Fruit fly (Drosophila melanogaster) whole organism, embryonic: Measurements from ENCODE around the gene Acat2.

ENCODE experiments used
- Atf6 ChIP-seq: fragments of 200-800 bp; sonication (Bioruptor generic); IDR thresholded peaks from 2 replicates; pipeline ENCODE4 v1.3.6; 2022; ENCODE audit warnings: missing biosample characterization, missing genetic modification characterization
- B-H2 ChIP-seq: fragments of 200-800 bp; sonication (Bioruptor generic); optimal IDR thresholded peaks from 2 replicates; lab custom pipeline; 2018; ENCODE audit warnings: missing biosample characterization, mild to moderate bottlenecking, missing genetic modification characterization
- CG10267 ChIP-seq: fragments of 200-800 bp; sonication (Bioruptor generic); optimal IDR thresholded peaks from 2 replicates; lab custom pipeline; 2018; ENCODE audit warnings: missing biosample characterization, mild to moderate bottlenecking, missing genetic modification characterization, moderate library complexity
- CG11398 ChIP-seq: fragments of 200-800 bp; sonication (Bioruptor generic); optimal IDR thresholded peaks from 2 replicates; lab custom pipeline; 2016; ENCODE audit warnings: missing biosample characterization, missing genetic modification characterization
- CG12299 ChIP-seq: fragments of 200-800 bp; sonication (Bioruptor generic); optimal IDR thresholded peaks from 2 replicates; lab custom pipeline; 2018; ENCODE audit warnings: missing biosample characterization, mild to moderate bottlenecking, missing genetic modification characterization
- CG14667 ChIP-seq: fragments of 200-800 bp; sonication (Bioruptor generic); IDR thresholded peaks from 2 replicates; pipeline ENCODE4 v1.3.6; 2022; ENCODE audit warnings: missing biosample characterization, missing genetic modification characterization
- CG17328 ChIP-seq: fragments of 200-800 bp; sonication (Bioruptor generic); IDR thresholded peaks from 2 replicates; pipeline ENCODE4 v1.3.6; 2022; ENCODE audit warnings: missing biosample characterization, missing genetic modification characterization
- CG1832 ChIP-seq: fragments of 200-800 bp; sonication (Bioruptor generic); optimal IDR thresholded peaks from 2 replicates; lab custom pipeline; 2017; ENCODE audit warnings: missing biosample characterization, mild to moderate bottlenecking, missing genetic modification characterization, inconsistent platforms
- CG18599 ChIP-seq: fragments of 200-800 bp; sonication (Bioruptor generic); optimal IDR thresholded peaks from 3 replicates; lab custom pipeline; 2017; ENCODE audit warnings: missing biosample characterization, missing genetic modification characterization, mild to moderate bottlenecking, moderate library complexity, missing genetic modification reagents
- CG2875 ChIP-seq: fragments of 200-800 bp; sonication (Bioruptor generic); optimal IDR thresholded peaks from 2 replicates; lab custom pipeline; 2017; ENCODE audit warnings: missing biosample characterization, mild to moderate bottlenecking, missing genetic modification characterization, missing genetic modification reagents
- CG2889 ChIP-seq: fragments of 200-800 bp; sonication (Bioruptor generic); IDR thresholded peaks from 3 replicates; pipeline ENCODE4 v1.3.6; 2022; ENCODE audit warnings: missing biosample characterization, missing genetic modification characterization
- CG3407 ChIP-seq: fragments of 200-800 bp; sonication (Bioruptor generic); optimal IDR thresholded peaks from 2 replicates; lab custom pipeline; 2018; ENCODE audit warnings: missing biosample characterization, mild to moderate bottlenecking, missing genetic modification characterization
- CG4282 ChIP-seq: fragments of 200-800 bp; sonication (Bioruptor generic); optimal IDR thresholded peaks from 2 replicates; lab custom pipeline; 2016; ENCODE audit warnings: missing biosample characterization, missing genetic modification characterization
- CG4360 ChIP-seq: fragments of 200-800 bp; sonication (Bioruptor generic); IDR thresholded peaks from 2 replicates; pipeline ENCODE4 v1.3.6; 2022; ENCODE audit warnings: missing biosample characterization, missing genetic modification characterization
- CG43689 ChIP-seq: fragments of 200-800 bp; sonication (Bioruptor generic); IDR thresholded peaks from 2 replicates; pipeline ENCODE4 v1.3.6; 2022; ENCODE audit warnings: missing biosample characterization, missing genetic modification characterization
- CG4404 ChIP-seq: fragments of 200-800 bp; sonication (Bioruptor generic); IDR thresholded peaks from 2 replicates; pipeline ENCODE4 v1.3.6; 2022; ENCODE audit warnings: missing biosample characterization, missing genetic modification characterization
- CG4424 ChIP-seq: fragments of 200-800 bp; sonication (Bioruptor generic); optimal IDR thresholded peaks from 3 replicates; lab custom pipeline; 2016; ENCODE audit warnings: missing biosample characterization, missing genetic modification characterization
- CG7271 ChIP-seq: fragments of 200-800 bp; sonication (Bioruptor generic); optimal IDR thresholded peaks from 2 replicates; lab custom pipeline; 2018; ENCODE audit warnings: missing biosample characterization, mild to moderate bottlenecking, missing genetic modification characterization, moderate library complexity
- CG7556 ChIP-seq: fragments of 200-800 bp; sonication (Bioruptor generic); optimal IDR thresholded peaks from 2 replicates; lab custom pipeline; 2017; ENCODE audit warnings: missing biosample characterization, mild to moderate bottlenecking, missing genetic modification characterization
- CG7786 ChIP-seq: fragments of 200-800 bp; sonication (Bioruptor generic); optimal IDR thresholded peaks from 2 replicates; lab custom pipeline; 2016; ENCODE audit warnings: missing biosample characterization, missing genetic modification characterization
- CG7963 ChIP-seq: fragments of 200-800 bp; sonication (Bioruptor generic); IDR thresholded peaks from 3 replicates; pipeline ENCODE4 v1.3.6; 2022; ENCODE audit warnings: missing biosample characterization, missing genetic modification characterization; ENCODE audit not compliant: partially characterized antibody
- CG8089 ChIP-seq: fragments of 200-800 bp; sonication (Bioruptor generic); optimal IDR thresholded peaks from 3 replicates; lab custom pipeline; 2016; ENCODE audit warnings: missing biosample characterization, missing genetic modification characterization
- Deaf1 ChIP-seq: fragments of 200-800 bp; optimal IDR thresholded peaks from 3 replicates; lab custom pipeline; 2019; ENCODE audit warnings: missing biosample characterization, mild to moderate bottlenecking, missing genetic modification characterization, moderate library complexity
- Fer1 ChIP-seq: fragments of 200-800 bp; sonication (Bioruptor generic); optimal IDR thresholded peaks from 2 replicates; lab custom pipeline; 2017; ENCODE audit warnings: missing biosample characterization, mild to moderate bottlenecking, missing genetic modification characterization
- Gsc ChIP-seq: fragments of 200-800 bp; sonication (Bioruptor generic); IDR thresholded peaks from 2 replicates; pipeline ENCODE4 v1.3.6; 2022; ENCODE audit warnings: missing biosample characterization, missing genetic modification characterization
- H15 ChIP-seq: fragments of 200-800 bp; sonication (Bioruptor generic); IDR thresholded peaks from 3 replicates; pipeline ENCODE4 v1.3.6; 2022; ENCODE audit warnings: missing biosample characterization, missing genetic modification characterization
- Hey ChIP-seq: fragments of 200-800 bp; sonication (Bioruptor generic); optimal IDR thresholded peaks from 3 replicates; lab custom pipeline; 2018; ENCODE audit warnings: missing biosample characterization, mild to moderate bottlenecking, missing genetic modification characterization
- HmgZ ChIP-seq: fragments of 200-800 bp; sonication (Bioruptor generic); optimal IDR thresholded peaks from 2 replicates; lab custom pipeline; 2018; ENCODE audit warnings: missing biosample characterization, mild to moderate bottlenecking, missing genetic modification characterization
- Hmr ChIP-seq: fragments of 200-800 bp; sonication (Bioruptor generic); optimal IDR thresholded peaks from 3 replicates; lab custom pipeline; 2017; ENCODE audit warnings: mild to moderate bottlenecking, missing biosample characterization, missing genetic modification reagents, missing genetic modification characterization
- Jarid2 ChIP-seq: fragments of 200-800 bp; sonication (Bioruptor generic); optimal IDR thresholded peaks from 3 replicates; lab custom pipeline; 2017; ENCODE audit warnings: mild to moderate bottlenecking, missing biosample characterization, missing genetic modification reagents, missing genetic modification characterization
- NC2β ChIP-seq: fragments of 200-800 bp; sonication (Bioruptor generic); optimal IDR thresholded peaks from 2 replicates; lab custom pipeline; 2016; ENCODE audit warnings: missing biosample characterization, missing genetic modification characterization
- Pdp1 ChIP-seq, 2 experiments: fragments of 200-800 bp; sonication (Bioruptor generic); optimal IDR thresholded peaks; 3 replicates each; lab custom pipeline; 2016; ENCODE audit warnings: missing biosample characterization in 2 of 2, missing genetic modification characterization in 2 of 2, mild to moderate bottlenecking in 1 of 2, moderate library complexity in 1 of 2
- Spps ChIP-seq: fragments of 200-800 bp; sonication (Bioruptor generic); optimal IDR thresholded peaks from 2 replicates; lab custom pipeline; 2018; ENCODE audit warnings: missing biosample characterization, mild to moderate bottlenecking, missing genetic modification characterization
- Vsx1 ChIP-seq: fragments of 200-800 bp; sonication (Bioruptor generic); optimal IDR thresholded peaks from 2 replicates; lab custom pipeline; 2017; ENCODE audit warnings: missing biosample characterization, mild to moderate bottlenecking, missing genetic modification characterization, missing genetic modification reagents
- ac ChIP-seq: fragments of 200-800 bp; sonication (Bioruptor generic); optimal IDR thresholded peaks from 3 replicates; lab custom pipeline; 2017; ENCODE audit warnings: missing biosample characterization, mild to moderate bottlenecking, missing genetic modification characterization
- ato ChIP-seq: fragments of 200-800 bp; sonication (Bioruptor generic); IDR thresholded peaks from 2 replicates; pipeline ENCODE4 v1.3.6; 2022; ENCODE audit warnings: missing biosample characterization, missing genetic modification characterization; ENCODE audit not compliant: partially characterized antibody
- chn ChIP-seq: fragments of 200-800 bp; sonication (Bioruptor generic); optimal IDR thresholded peaks from 2 replicates; lab custom pipeline; 2016; ENCODE audit warnings: missing biosample characterization, missing genetic modification characterization
- h ChIP-seq: fragments of >200 bp; optimal IDR thresholded peaks from 2 replicates; lab custom pipeline; 2017
- her ChIP-seq: fragments of 200-800 bp; sonication (Bioruptor generic); optimal IDR thresholded peaks from 2 replicates; lab custom pipeline; 2016; ENCODE audit warnings: missing biosample characterization, missing genetic modification characterization
- jumu ChIP-seq: fragments of 200-800 bp; sonication (Bioruptor generic); optimal IDR thresholded peaks from 3 replicates; lab custom pipeline; 2016; ENCODE audit warnings: missing biosample characterization, missing genetic modification characterization
- mld ChIP-seq: fragments of 200-800 bp; sonication (Bioruptor generic); IDR thresholded peaks from 3 replicates; pipeline ENCODE4 v1.3.6; 2022; ENCODE audit warnings: missing biosample characterization, missing genetic modification characterization; ENCODE audit not compliant: partially characterized antibody
- nerfin-1 ChIP-seq: fragments of 200-800 bp; sonication (Bioruptor generic); optimal IDR thresholded peaks from 3 replicates; lab custom pipeline; 2019; ENCODE audit warnings: missing biosample characterization, mild to moderate bottlenecking, missing genetic modification characterization, moderate library complexity
- oc ChIP-seq: fragments of 200-800 bp; sonication (Bioruptor generic); optimal IDR thresholded peaks from 2 replicates; lab custom pipeline; 2018; ENCODE audit warnings: missing biosample characterization, mild to moderate bottlenecking, missing genetic modification characterization, moderate library complexity
- odd ChIP-seq: fragments of 200-800 bp; sonication (Bioruptor generic); optimal IDR thresholded peaks from 2 replicates; lab custom pipeline; 2017; ENCODE audit warnings: missing biosample characterization, mild to moderate bottlenecking, missing genetic modification characterization
- onecut ChIP-seq: fragments of 200-800 bp; sonication (Bioruptor generic); IDR thresholded peaks from 2 replicates; pipeline ENCODE4 v1.3.6; 2022; ENCODE audit warnings: missing biosample characterization, missing genetic modification characterization
- p53 ChIP-seq: fragments of 200-800 bp; sonication (Bioruptor generic); optimal IDR thresholded peaks from 2 replicates; lab custom pipeline; 2016; ENCODE audit warnings: missing biosample characterization, missing genetic modification characterization
- pzg ChIP-seq: fragments of 200-800 bp; sonication (Bioruptor generic); optimal IDR thresholded peaks from 3 replicates; lab custom pipeline; 2018; ENCODE audit warnings: missing biosample characterization, mild to moderate bottlenecking, missing genetic modification characterization, moderate library complexity
- salm ChIP-seq: fragments of 200-800 bp; sonication (Bioruptor generic); optimal IDR thresholded peaks from 2 replicates; lab custom pipeline; 2018; ENCODE audit warnings: missing biosample characterization, mild to moderate bottlenecking, missing genetic modification characterization
- trem ChIP-seq: fragments of 200-800 bp; optimal IDR thresholded peaks from 3 replicates; lab custom pipeline; 2019; ENCODE audit warnings: missing biosample characterization, mild to moderate bottlenecking, missing genetic modification characterization, moderate library complexity
- tx ChIP-seq: fragments of 200-800 bp; sonication (Bioruptor generic); optimal IDR thresholded peaks from 2 replicates; lab custom pipeline; 2016; ENCODE audit warnings: missing biosample characterization, missing genetic modification characterization
- zen ChIP-seq: fragments of 200-800 bp; sonication (Bioruptor generic); optimal IDR thresholded peaks from 3 replicates; lab custom pipeline; 2018; ENCODE audit warnings: missing biosample characterization, mild to moderate bottlenecking, missing genetic modification characterization, moderate library complexity

Gene Acat2

dm6 chr3L:1342133-1342580 is 39.4 kb downstream of the Acat2 start, which contains the start of gene indra (continued):
- TF ChIP-seq CG4360 (GFP tag; lab: Robert Waterston, UW) (no peak), NC2β (GFP tag; lab: Kevin White, UChicago) (peak; percentile 67), CG14667 (GFP tag; lab: Robert Waterston, UW) (no peak), Hmr (GFP tag; lab: Kevin White, UChicago) (no peak), CG18599 (GFP tag; lab: Kevin White, UChicago) (peak; percentile 61), pzg (GFP tag; lab: Kevin White, UChicago) (peak; percentile 75), CG2875 (no peak), CG8089 (GFP tag; lab: Kevin White, UChicago) (peak; percentile 45), HmgZ (tag; lab: Kevin White, UChicago) (peak; percentile 69), jumu (GFP tag; lab: Kevin White, UChicago) (peak; percentile 52), p53 (GFP tag; lab: Kevin White, UChicago) (no peak), mld (GFP tag; lab: Robert Waterston, UW) (0 out of 3 replicates have a peak, but pooled peaks have one; percentile 53), Jarid2 (GFP tag; lab: Kevin White, UChicago) (no peak), tx (GFP tag; lab: Kevin White, UChicago) (peak; percentile 45), Hey (no peak), her (GFP tag; lab: Kevin White, UChicago) (peak; percentile 8), ac (no peak), CG11398 (GFP tag; lab: Kevin White, UChicago) (peak; percentile 12), CG43689 (GFP tag; lab: Robert Waterston, UW) (no peak), chn (GFP tag; lab: Kevin White, UChicago) (peak; percentile 64), Atf6 (peak; percentile 44; the same call in 1 of the 2 replicates), odd (GFP tag; lab: Kevin White, UChicago) (no peak), ato (GFP tag; lab: Robert Waterston, UW) (peak; percentile 45; the same call in 1 of the 2 replicates), CG2889 (GFP tag; lab: Robert Waterston, UW) (0 out of 3 replicates have a peak, but pooled peaks have one; percentile 21), Fer1 (GFP tag; lab: Kevin White, UChicago) (peak; percentile 44), CG7786 (GFP tag; lab: Kevin White, UChicago) (peak; percentile 74), oc (tag; lab: Kevin White, UChicago) (no peak), B-H2 (GFP tag; lab: Kevin White, UChicago) (no peak), CG7556 (GFP tag; lab: Kevin White, UChicago) (peak; percentile 23), CG4424 (GFP tag; lab: Kevin White, UChicago) (peak; percentile 6), CG1832 (GFP tag; lab: Kevin White, UChicago) (no peak), H15 (no peak), h (no peak), CG7271 (tag; lab: Kevin White, UChicago) (peak; percentile 24), zen (tag; lab: Kevin White, UChicago) (peak; percentile 46), nerfin-1 (tag; lab: Kevin White, UChicago) (peak; percentile 33), CG10267 (tag; lab: Kevin White, UChicago) (peak; percentile 77), salm (no peak), CG4404 (GFP tag; lab: Robert Waterston, UW) (no peak), trem (tag; lab: Kevin White, UChicago) (peak; percentile 82), Pdp1 (GFP tag; optimal IDR thresholded peaks at IDR 0.05; lab: Kevin White, UChicago) (peak; percentile 52 to 100), CG4282 (GFP tag; lab: Kevin White, UChicago) (no peak), CG12299 (tag; lab: Kevin White, UChicago) (no peak), Spps (tag; lab: Kevin White, UChicago) (no peak), CG7963 (GFP tag; lab: Robert Waterston, UW) (peak; percentile 27; the same call in 1 of the 3 replicates), Gsc (GFP tag; lab: Robert Waterston, UW) (no peak), onecut (GFP tag; lab: Robert Waterston, UW) (no peak), Vsx1 (no peak), CG17328 (GFP tag; lab: Robert Waterston, UW) (peak; percentile 55), CG3407 (no peak), Deaf1 (tag; lab: Kevin White, UChicago) (no peak)
